Worm (Caenorhabditis elegans): ENCODE results near the gene H12D21.9.

H12D21.9 gene

ce11 chrV:14852620-14853019, 56.7 kb downstream of the H12D21.9 start:
- no peak for TF ChIP-seq nfya-1 (tag; optimal IDR thresholded peaks at IDR 0.05)
- no peak for TF ChIP-seq pax-1 (tag; optimal IDR thresholded peaks at IDR 0.05)
- TF ChIP-seq tbx-2 (tag; optimal IDR thresholded peaks at IDR 0.05), result no peak
- TF ChIP-seq ceh-31 (tag; optimal IDR thresholded peaks at IDR 0.05), result no peak
- no peak for TF ChIP-seq sox-2 (GFP tag; IDR thresholded peaks at IDR 0.05)
- no peak for TF ChIP-seq F13H6.1 (tag; optimal IDR thresholded peaks at IDR 0.05)
- TF ChIP-seq unc-42 (tag; optimal IDR thresholded peaks at IDR 0.05), result peak; percentile 6
- TF ChIP-seq ceh-19 (GFP tag; optimal IDR thresholded peaks at IDR 0.05), result no peak

- TF ChIP-seq elt-2 (tag; optimal IDR thresholded peaks at IDR 0.05) (peak; percentile 15), pqm-1 (tag; optimal IDR thresholded peaks at IDR 0.05) (no peak)
Measured at ce11 chrV:14851972-14852371, 57.3 kb downstream of the H12D21.9 start.
